Worm (Caenorhabditis elegans) whole organism, L1 larva: ENCODE measurements around the gene C50E3.5.

Experiments used
- ama-1 ChIP-seq: fragments of 150-350 bp; optimal IDR thresholded peaks from 2 replicates; lab custom pipeline; 2014
- elt-3 ChIP-seq, 6 experiments: fragments of 150-350 bp in 1 of 6; sonication (generic microtip); optimal IDR thresholded peaks; 2 replicates each; lab custom pipeline; 2017 to 2018; ENCODE audit warnings: missing biosample characterization in 6 of 6, missing genetic modification characterization in 6 of 6, inconsistent platforms in 1 of 6
- fkh-8 ChIP-seq: sonication (generic microtip); optimal IDR thresholded peaks from 2 replicates; lab custom pipeline; 2016; ENCODE audit warnings: mild to moderate bottlenecking, missing genetic modification characterization, missing compliant biosample characterization
- nhr-47 ChIP-seq: sonication (generic microtip); optimal IDR thresholded peaks from 2 replicates; lab custom pipeline; 2016; ENCODE audit warnings: mild to moderate bottlenecking, missing genetic modification characterization, moderate library complexity, missing compliant biosample characterization
- ztf-11 ChIP-seq, 2 experiments: sonication (generic microtip); optimal IDR thresholded peaks; 2 replicates each; lab custom pipeline; 2016 to 2017; ENCODE audit warnings: missing genetic modification characterization in 2 of 2, missing biosample characterization in 1 of 2, missing compliant biosample characterization in 1 of 2

DNA sequence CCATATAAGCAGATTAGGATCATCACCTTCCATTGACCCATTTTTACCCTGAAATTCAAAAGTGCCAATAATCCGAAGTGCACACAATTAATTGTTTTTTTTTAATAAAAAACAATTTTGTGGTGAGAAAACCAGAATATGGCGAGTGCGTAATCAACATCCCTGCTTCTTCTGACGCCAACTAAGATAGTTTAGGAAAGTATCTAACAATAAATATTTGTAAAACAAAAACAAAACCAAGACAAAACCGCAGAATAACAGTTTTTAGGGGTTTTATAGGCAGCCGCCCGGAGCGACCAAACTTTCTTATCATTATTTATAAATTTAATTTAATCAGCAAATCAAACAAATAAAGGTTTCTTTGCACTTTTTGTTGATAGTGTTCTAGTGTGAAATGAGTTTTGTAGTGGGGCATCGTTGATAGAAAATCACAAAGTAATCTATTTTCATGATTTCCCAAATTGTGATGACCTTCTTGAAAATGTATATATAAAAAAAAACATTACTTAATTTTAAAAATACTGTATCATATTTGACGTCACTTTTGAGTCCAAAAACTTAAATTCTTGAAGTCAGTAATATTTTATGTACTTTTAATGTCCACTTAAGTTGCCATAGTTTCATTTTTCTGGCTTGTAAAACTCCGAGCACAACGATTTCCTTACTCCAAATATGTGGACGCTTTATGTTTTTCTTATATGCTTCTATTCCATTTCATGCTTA is 22.1 kb downstream of the C50E3.5 start, which contains the start of the genes folt-3 and clec-214:
- TF ChIP-seq fkh-8 (no peak), elt-3 (tag; optimal IDR thresholded peaks at IDR 0.05; lab: Kevin White, UChicago) (no peak), ama-1 (lab: Kevin White, UChicago) (no peak), ztf-11 (tag; optimal IDR thresholded peaks at IDR 0.05; lab: Kevin White, UChicago) (no peak), nhr-47 (tag; lab: Kevin White, UChicago) (no peak)
